Fruit fly (Drosophila melanogaster) whole organism: ENCODE data around the gene CG15878.

Experiments used
- Dll ChIP-seq: fragments of >200 bp; optimal IDR thresholded peaks from 2 replicates; lab custom pipeline; 2017
- pan ChIP-seq: fragments of >200 bp; optimal IDR thresholded peaks from 2 replicates; lab custom pipeline; 2017
- usp ChIP-seq: fragments of >200 bp; optimal IDR thresholded peaks from 2 replicates; lab custom pipeline; 2017; ENCODE audit warnings: missing biosample characterization, missing genetic modification characterization, mixed read lengths

dm6 chr3L:2237543-2238233, 25.4 kb upstream of the CG15878 start, which contains the start of gene ACXD:
- no peak for TF ChIP-seq pan (lab: Kevin White, UChicago)
- no peak for TF ChIP-seq usp (GFP tag; lab: Kevin White, UChicago)
- TF ChIP-seq Dll: no peak
